Worm (Caenorhabditis elegans): Measurements from ENCODE around the gene clik-2.
A peak's percentile ranks its signal among the peaks of the same experiment; 100 is the strongest.

clik-2 gene

DNA sequence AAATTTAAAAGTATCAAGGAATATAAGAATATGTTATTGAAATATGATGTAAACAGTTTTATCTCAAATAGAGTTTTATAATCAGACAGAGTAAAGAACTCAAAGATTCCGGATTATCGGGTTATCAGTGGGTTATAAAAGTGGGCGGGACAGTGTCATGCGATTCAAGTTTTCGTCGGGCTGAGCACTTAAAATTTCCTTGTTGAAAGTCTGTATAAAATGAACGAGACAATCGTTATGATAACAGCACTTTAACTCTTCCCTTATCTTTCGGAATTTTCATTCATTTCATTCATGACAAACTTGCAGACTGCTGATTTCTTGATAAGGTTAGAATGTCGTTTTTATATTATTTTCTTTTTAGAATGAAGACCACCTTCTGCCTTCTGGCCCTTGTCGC, 36.6 kb upstream of the clik-2 start, which contains the start of gene spp-14:
Gene spp-14, plus strand, starts transcription at position 365 of the 400 bp plus-strand sequence.
- TF ChIP-seq ztf-16 (tag; optimal IDR thresholded peaks at IDR 0.05), result no peak
- TF ChIP-seq dmd-4 (tag; optimal IDR thresholded peaks at IDR 0.05; ENCODE audit: borderline replicate concordance), result no peak

ce11 chrX:7724099-7724498, 35.1 kb upstream of the clik-2 start:
- TF ChIP-seq ceh-9 (tag; optimal IDR thresholded peaks at IDR 0.05) (no peak), ztf-16 (tag; optimal IDR thresholded peaks at IDR 0.05) (no peak), mec-3 (tag; optimal IDR thresholded peaks at IDR 0.05; ENCODE audit: borderline replicate concordance) (no peak), C08G9.2 (tag; optimal IDR thresholded peaks at IDR 0.05) (no peak), ceh-22 (tag; optimal IDR thresholded peaks at IDR 0.05) (no peak), sdc-2 (tag; optimal IDR thresholded peaks at IDR 0.05) (no peak), npax-4 (tag; optimal IDR thresholded peaks at IDR 0.05) (no peak), fax-1 (tag; optimal IDR thresholded peaks at IDR 0.05) (no peak)

DNA sequence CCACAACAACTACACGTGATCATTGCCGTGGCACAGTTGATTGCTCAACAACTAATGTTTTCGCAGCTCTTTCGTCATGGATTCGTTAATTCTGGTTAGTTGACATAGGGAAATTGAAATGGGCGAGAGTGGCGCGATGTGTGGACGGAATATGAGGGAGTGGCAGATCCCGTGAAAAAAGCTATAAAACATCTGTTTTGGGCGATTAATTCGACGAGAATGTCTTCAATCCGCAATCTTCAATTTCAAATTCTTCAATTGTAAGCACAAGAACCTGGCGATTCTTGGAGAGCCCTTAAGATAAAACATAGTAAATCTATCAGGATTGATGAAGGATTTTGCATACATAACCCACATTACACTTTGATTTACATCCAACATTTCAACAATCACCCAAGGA, 31.5 kb upstream of the clik-2 start:
- TF ChIP-seq mec-3 (tag; optimal IDR thresholded peaks at IDR 0.05; ENCODE audit: borderline replicate concordance) (no peak), K02D7.2 (tag; optimal IDR thresholded peaks at IDR 0.05) (no peak), ahr-1 (tag; optimal IDR thresholded peaks at IDR 0.05) (no peak), C08G9.2 (tag; optimal IDR thresholded peaks at IDR 0.05) (no peak), ceh-9 (tag; optimal IDR thresholded peaks at IDR 0.05) (no peak), pax-1 (tag; optimal IDR thresholded peaks at IDR 0.05) (no peak), hlh-6 (tag; optimal IDR thresholded peaks at IDR 0.05) (no peak), madf-2 (tag; optimal IDR thresholded peaks at IDR 0.05) (no peak), sdc-2 (tag; optimal IDR thresholded peaks at IDR 0.05) (no peak), C38D4.7 (GFP tag; optimal IDR thresholded peaks at IDR 0.05) (no peak)

ce11 chrX:7718972-7719371, 30.0 kb upstream of the clik-2 start, which contains the start of gene K09F5.6:
Gene K09F5.6, plus strand, starts transcription at chrX:7719272.
- TF ChIP-seq ceh-19 (GFP tag; optimal IDR thresholded peaks at IDR 0.05) (peak; percentile 6), ceh-14 (tag; optimal IDR thresholded peaks at IDR 0.05) (no peak)

- TF ChIP-seq unc-55 (GFP tag; optimal IDR thresholded peaks at IDR 0.05), result peak; percentile 93
- peak; percentile 65 for TF ChIP-seq ceh-18 (tag; optimal IDR thresholded peaks at IDR 0.05)
- no peak for TF ChIP-seq elt-2 (tag; optimal IDR thresholded peaks at IDR 0.05)
These were observed 26.4 kb upstream of the clik-2 start for ce11 chrX:7715463-7715862.

DNA sequence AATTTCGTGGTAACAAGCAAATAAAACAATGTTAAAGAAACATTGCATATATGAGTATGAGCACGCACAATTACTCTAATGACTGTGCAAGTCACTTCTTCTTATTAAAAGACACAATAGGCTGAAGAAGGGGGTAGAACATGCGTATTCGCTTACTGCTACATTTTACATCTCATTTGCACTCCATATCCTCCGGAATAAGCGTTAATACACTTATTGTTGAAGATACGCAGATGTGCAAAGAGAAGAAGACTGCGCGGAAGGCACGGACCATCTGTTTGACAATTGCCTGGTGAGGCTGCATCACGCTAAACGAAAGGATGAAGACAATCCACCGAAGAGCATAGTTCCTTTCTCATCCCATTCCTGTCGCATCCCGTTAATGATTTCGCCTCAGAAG, 23.9 kb upstream of the clik-2 start:
- peak; percentile 0 for TF ChIP-seq sdc-2 (tag; optimal IDR thresholded peaks at IDR 0.05)
- peak; percentile 97 for TF ChIP-seq unc-42 (tag; optimal IDR thresholded peaks at IDR 0.05)
- TF ChIP-seq ceh-9 (tag; optimal IDR thresholded peaks at IDR 0.05), result no peak
- peak; percentile 43 for TF ChIP-seq unc-55 (GFP tag; optimal IDR thresholded peaks at IDR 0.05)
- peak; percentile 71 for TF ChIP-seq ceh-14 (tag; optimal IDR thresholded peaks at IDR 0.05)
- TF ChIP-seq nhr-11 (tag; optimal IDR thresholded peaks at IDR 0.05), result no peak
- TF ChIP-seq fax-1 (tag; optimal IDR thresholded peaks at IDR 0.05), result no peak
- TF ChIP-seq ref-2 (tag; optimal IDR thresholded peaks at IDR 0.05), result peak; percentile 46
- TF ChIP-seq nfya-1 (tag; optimal IDR thresholded peaks at IDR 0.05), result peak; percentile 24
- TF ChIP-seq ceh-31 (tag; optimal IDR thresholded peaks at IDR 0.05), result peak; percentile 58
- TF ChIP-seq tbx-2 (tag; optimal IDR thresholded peaks at IDR 0.05), result peak; percentile 47

ce11 chrX:7710643-7711042, 21.6 kb upstream of the clik-2 start, which contains the start of gene K09F5.4:
Gene K09F5.4, minus strand, starts transcription at chrX:7710743.
- TF ChIP-seq ceh-2 (tag; optimal IDR thresholded peaks at IDR 0.05) (no peak), ceh-34 (tag; optimal IDR thresholded peaks at IDR 0.05) (no peak), fkh-10 (GFP tag; optimal IDR thresholded peaks at IDR 0.05) (no peak)
